Worm (Caenorhabditis elegans) whole organism, early embryonic: ENCODE data around the gene Y105C5B.1413.

Source experiments
- B0310.2 ChIP-seq: sonication (generic microtip); optimal IDR thresholded peaks from 2 replicates; lab custom pipeline; 2016; ENCODE audit warnings: mild to moderate bottlenecking, missing genetic modification characterization, missing compliant biosample characterization
- F13C5.2 ChIP-seq: sonication (generic microtip); optimal IDR thresholded peaks from 2 replicates; lab custom pipeline; 2017; ENCODE audit warnings: mild to moderate bottlenecking, missing genetic modification characterization, inconsistent platforms, missing compliant biosample characterization
- aly-1 ChIP-seq: sonication (generic microtip); optimal IDR thresholded peaks from 2 replicates; lab custom pipeline; 2016; ENCODE audit warnings: missing genetic modification characterization, missing compliant biosample characterization
- ama-1 ChIP-seq: fragments of 150-350 bp; optimal IDR thresholded peaks from 2 replicates; lab custom pipeline; 2014
- ceh-13 ChIP-seq: fragments of 200-800 bp; sonication (Bioruptor generic); optimal IDR thresholded peaks from 2 replicates; lab custom pipeline; 2018; ENCODE audit warnings: mild to moderate bottlenecking, missing genetic modification characterization, missing compliant biosample characterization
- ceh-36 ChIP-seq: sonication (generic microtip); optimal IDR thresholded peaks from 2 replicates; lab custom pipeline; 2016; ENCODE audit warnings: missing genetic modification characterization, inconsistent platforms, missing compliant biosample characterization
- ets-7 ChIP-seq: sonication (generic microtip); optimal IDR thresholded peaks from 2 replicates; lab custom pipeline; 2016; ENCODE audit warnings: missing genotype, missing genetic modification characterization, missing compliant biosample characterization
- flt-1 ChIP-seq: fragments of 200-800 bp; sonication (Bioruptor generic); IDR thresholded peaks from 2 replicates; pipeline ENCODE4 v1.3.6; 2022; ENCODE audit warnings: missing genetic modification characterization, missing compliant biosample characterization
- hmbx-1 ChIP-seq: sonication (generic microtip); optimal IDR thresholded peaks from 2 replicates; lab custom pipeline; 2016; ENCODE audit warnings: mild to moderate bottlenecking, missing genetic modification characterization, missing compliant biosample characterization
- hmg-4 ChIP-seq: fragments of 200-800 bp; sonication (Bioruptor generic); optimal IDR thresholded peaks from 2 replicates; lab custom pipeline; 2018; ENCODE audit warnings: mild to moderate bottlenecking, missing genetic modification characterization, missing compliant biosample characterization
- hnd-1 ChIP-seq: sonication (generic microtip); optimal IDR thresholded peaks from 2 replicates; lab custom pipeline; 2016; ENCODE audit warnings: missing genetic modification characterization, missing compliant biosample characterization
- pes-1 ChIP-seq: fragments of 200-800 bp; sonication (Bioruptor generic); IDR thresholded peaks from 2 replicates; pipeline ENCODE4 v1.3.6; 2022; ENCODE audit warnings: missing genetic modification reagents, missing genetic modification characterization, missing compliant biosample characterization
- scrt-1 ChIP-seq: fragments of 200-800 bp; sonication (Bioruptor generic); IDR thresholded peaks from 2 replicates; pipeline ENCODE4 v1.3.6; 2022; ENCODE audit warnings: missing genetic modification characterization, missing compliant biosample characterization
- sea-1 ChIP-seq: fragments of 200-800 bp; sonication (Bioruptor generic); conservative IDR thresholded peaks from 2 replicates; pipeline ENCODE4 v1.3.6; 2022; ENCODE audit warnings: missing genetic modification characterization, missing compliant biosample characterization
- tbx-11 ChIP-seq: fragments of 200-800 bp; sonication (Bioruptor generic); IDR thresholded peaks from 2 replicates; pipeline ENCODE4 v1.3.6; 2022; ENCODE audit warnings: missing genetic modification characterization, missing compliant biosample characterization
- tbx-37 ChIP-seq: fragments of 200-800 bp; sonication (Bioruptor generic); conservative IDR thresholded peaks from 2 replicates; pipeline ENCODE4 v1.3.6; 2022; ENCODE audit warnings: missing genetic modification reagents, missing genetic modification characterization, missing compliant biosample characterization
- tra-4 ChIP-seq: sonication (generic microtip); optimal IDR thresholded peaks from 2 replicates; lab custom pipeline; 2017; ENCODE audit warnings: missing genetic modification characterization, missing compliant biosample characterization

Gene Y105C5B.1413

DNA sequence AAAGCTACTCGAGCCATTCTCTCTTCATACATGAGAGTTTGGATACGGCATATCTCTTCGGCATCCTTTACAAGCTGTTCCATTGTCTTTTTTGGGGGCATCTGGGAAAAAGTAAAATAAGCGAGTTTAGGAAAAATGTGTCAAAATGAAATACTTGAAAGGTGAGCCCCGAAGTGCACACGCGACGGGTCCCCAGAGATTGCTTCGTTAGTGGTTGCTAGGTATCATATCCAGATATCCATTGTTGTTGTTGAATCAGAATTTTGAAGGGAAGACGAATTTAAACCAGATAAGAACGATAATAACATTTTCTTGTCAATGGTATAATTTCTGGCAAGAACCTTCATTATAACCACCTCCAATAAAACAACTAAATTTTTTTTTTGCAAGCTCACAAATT, 26.5 kb upstream of the Y105C5B.1413 start, which contains the start of gene H25K10.2:
H25K10.2 (minus strand) TSS at position 101 of the 400 bp plus-strand sequence.
- TF ChIP-seq flt-1 (no peak), sea-1 (GFP tag; lab: Robert Waterston, UW) (no peak), hmbx-1 (tag; lab: Kevin White, UChicago) (no peak), B0310.2 (no peak), hnd-1 (tag; lab: Kevin White, UChicago) (no peak), ceh-36 (tag; lab: Kevin White, UChicago) (no peak), scrt-1 (GFP tag; lab: Robert Waterston, UW) (no peak), F13C5.2 (tag; lab: Kevin White, UChicago) (no peak), tbx-37 (GFP tag; lab: Robert Waterston, UW) (no peak), pes-1 (no peak), hmg-4 (GFP tag; lab: Kevin White, UChicago) (no peak), tra-4 (tag; lab: Kevin White, UChicago) (no peak), ets-7 (tag; lab: Kevin White, UChicago) (no peak), tbx-11 (GFP tag; lab: Robert Waterston, UW) (no peak), ceh-13 (GFP tag; lab: Kevin White, UChicago) (no peak), aly-1 (tag; lab: Kevin White, UChicago) (no peak), ama-1 (lab: Kevin White, UChicago) (no peak)

DNA sequence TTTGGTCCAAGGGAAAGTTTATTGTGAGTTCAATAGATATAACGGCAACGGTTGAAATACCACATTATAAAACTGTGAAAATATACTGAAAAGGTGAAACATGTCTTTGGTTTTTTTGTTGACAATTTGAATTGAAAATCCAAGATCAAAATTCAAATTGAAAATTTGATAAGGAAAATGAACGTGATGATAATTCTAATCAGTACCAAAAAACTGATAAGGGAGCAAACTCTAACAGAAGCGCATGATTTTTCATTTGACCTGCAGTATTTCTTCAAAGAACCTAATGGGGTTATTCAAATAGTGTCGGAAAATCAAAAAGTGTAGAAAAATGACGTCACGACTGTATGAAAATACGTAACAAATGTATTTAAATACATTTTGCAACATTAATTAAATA, 19.0 kb upstream of the Y105C5B.1413 start:
- TF ChIP-seq F13C5.2 (tag; lab: Kevin White, UChicago) (no peak), B0310.2 (no peak)

DNA sequence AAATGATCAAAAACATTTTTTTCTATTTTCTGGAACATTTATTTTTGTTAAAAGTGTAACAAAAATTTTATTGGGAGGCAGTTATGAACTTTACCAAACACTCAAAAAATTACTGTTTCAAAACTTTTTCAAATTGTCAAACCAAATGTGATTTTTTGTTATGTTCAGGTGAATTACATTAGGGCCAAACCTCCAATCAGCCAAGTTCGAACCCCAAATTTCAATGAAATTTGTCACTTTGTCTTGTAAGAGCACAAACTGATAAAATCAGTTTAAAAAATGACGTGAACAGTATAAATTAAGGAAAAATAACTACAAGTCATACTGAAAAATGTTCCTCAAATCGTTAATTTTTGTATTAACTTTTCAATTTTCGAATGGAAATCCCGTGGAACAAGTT, 17.7 kb upstream of the Y105C5B.1413 start, which contains the start of gene H25K10.1:
H25K10.1 (plus strand) TSS at position 301 of the 400 bp plus-strand sequence.
- no peak for TF ChIP-seq ceh-13 (GFP tag; lab: Kevin White, UChicago)
- no peak for TF ChIP-seq pes-1
- TF ChIP-seq tra-4 (tag; lab: Kevin White, UChicago), result no peak
- TF ChIP-seq scrt-1 (GFP tag; lab: Robert Waterston, UW), result no peak
- TF ChIP-seq hmbx-1 (tag; lab: Kevin White, UChicago), result no peak
- TF ChIP-seq hnd-1 (tag; lab: Kevin White, UChicago), result no peak
- TF ChIP-seq tbx-37 (GFP tag; lab: Robert Waterston, UW), result no peak
- TF ChIP-seq F13C5.2 (tag; lab: Kevin White, UChicago), result no peak
- TF ChIP-seq aly-1 (tag; lab: Kevin White, UChicago), result no peak
- TF ChIP-seq ama-1 (lab: Kevin White, UChicago), result no peak

DNA sequence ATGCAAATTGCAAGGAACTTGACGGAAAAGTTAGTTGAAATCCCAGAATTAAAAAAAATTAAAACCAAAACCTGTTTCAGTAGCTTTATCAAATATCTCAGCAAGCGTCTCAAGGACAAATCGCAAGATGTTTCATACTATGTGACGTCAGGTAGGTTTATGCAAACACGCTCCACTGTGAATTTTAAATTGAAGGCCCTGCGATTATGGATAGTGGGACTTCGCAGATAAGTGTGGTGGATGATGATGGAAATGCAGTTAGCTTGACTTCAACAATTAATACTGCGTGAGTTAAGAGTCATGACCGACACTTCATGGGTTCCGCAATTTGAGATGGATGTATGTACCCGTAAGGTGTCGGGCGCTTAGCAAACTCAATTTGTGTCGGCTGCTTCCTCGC, 15.4 kb upstream of the Y105C5B.1413 start:
- TF ChIP-seq B0310.2, result no peak
- no peak for TF ChIP-seq scrt-1 (GFP tag; lab: Robert Waterston, UW)
- TF ChIP-seq ceh-36 (tag; lab: Kevin White, UChicago), result no peak
- TF ChIP-seq hmbx-1 (tag; lab: Kevin White, UChicago), result no peak
- TF ChIP-seq ceh-13 (GFP tag; lab: Kevin White, UChicago), result no peak
- no peak for TF ChIP-seq sea-1 (GFP tag; lab: Robert Waterston, UW)
- no peak for TF ChIP-seq tra-4 (tag; lab: Kevin White, UChicago)
- TF ChIP-seq aly-1 (tag; lab: Kevin White, UChicago), result no peak
- TF ChIP-seq hnd-1 (tag; lab: Kevin White, UChicago), result no peak
- no peak for TF ChIP-seq pes-1
- no peak for TF ChIP-seq ama-1 (lab: Kevin White, UChicago)
- no peak for TF ChIP-seq tbx-37 (GFP tag; lab: Robert Waterston, UW)
- no peak for TF ChIP-seq hmg-4 (GFP tag; lab: Kevin White, UChicago)
- no peak for TF ChIP-seq F13C5.2 (tag; lab: Kevin White, UChicago)
- TF ChIP-seq ets-7 (tag; lab: Kevin White, UChicago), result no peak
- TF ChIP-seq flt-1, result no peak
- no peak for TF ChIP-seq tbx-11 (GFP tag; lab: Robert Waterston, UW)

DNA sequence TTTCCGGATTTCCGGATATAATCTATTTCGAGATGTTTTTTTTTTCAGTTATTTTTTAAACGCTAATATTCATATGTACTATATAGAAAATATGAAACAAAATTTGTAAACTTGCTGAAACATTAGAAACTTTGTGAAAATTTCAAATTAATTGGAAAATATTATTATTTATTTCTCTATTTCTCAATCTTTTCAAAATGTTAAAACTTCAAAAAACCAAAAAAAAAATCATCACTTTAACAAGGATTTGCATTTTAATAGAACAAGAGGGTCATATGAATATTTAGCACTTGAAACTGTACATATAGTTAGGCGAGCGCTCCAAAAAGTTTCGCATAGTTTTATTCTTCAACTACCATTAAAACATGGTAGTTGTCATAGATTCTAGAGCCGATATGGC, 12.3 kb upstream of the Y105C5B.1413 start, which contains the start of gene Y7A9A.1:
Y7A9A.1 (plus strand) TSS at position 301 of the 400 bp plus-strand sequence.
- TF ChIP-seq pes-1, result no peak
- TF ChIP-seq tbx-37 (GFP tag; lab: Robert Waterston, UW), result no peak
- TF ChIP-seq ceh-36 (tag; lab: Kevin White, UChicago), result no peak
- TF ChIP-seq aly-1 (tag; lab: Kevin White, UChicago), result no peak
- TF ChIP-seq tbx-11 (GFP tag; lab: Robert Waterston, UW), result no peak
- no peak for TF ChIP-seq B0310.2
- TF ChIP-seq hmbx-1 (tag; lab: Kevin White, UChicago), result no peak
- no peak for TF ChIP-seq sea-1 (GFP tag; lab: Robert Waterston, UW)
- no peak for TF ChIP-seq flt-1
- TF ChIP-seq ets-7 (tag; lab: Kevin White, UChicago), result no peak
- TF ChIP-seq scrt-1 (GFP tag; lab: Robert Waterston, UW), result no peak
- TF ChIP-seq tra-4 (tag; lab: Kevin White, UChicago), result no peak
- TF ChIP-seq hmg-4 (GFP tag; lab: Kevin White, UChicago), result no peak
- TF ChIP-seq ama-1 (lab: Kevin White, UChicago), result no peak
- no peak for TF ChIP-seq F13C5.2 (tag; lab: Kevin White, UChicago)
- TF ChIP-seq hnd-1 (tag; lab: Kevin White, UChicago), result no peak
- TF ChIP-seq ceh-13 (GFP tag; lab: Kevin White, UChicago), result no peak

DNA sequence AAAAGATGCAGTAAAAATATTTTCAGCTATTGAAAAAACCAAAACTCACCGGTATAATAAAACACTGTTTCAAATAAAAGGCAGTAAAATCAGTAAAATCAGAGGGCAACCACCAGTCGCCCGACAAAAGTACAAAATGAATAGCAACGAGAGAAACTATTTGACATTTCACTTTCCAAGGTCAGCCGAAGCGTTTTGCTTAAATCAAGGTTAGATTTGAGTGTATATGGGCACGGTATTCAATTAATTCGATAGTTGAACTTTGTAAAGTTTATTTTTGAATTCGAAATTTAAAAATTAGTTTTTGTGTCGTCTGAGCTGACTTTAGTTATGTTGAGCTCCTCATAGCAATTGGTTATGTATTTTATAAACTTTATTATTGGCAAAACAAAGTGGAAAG, 8.3 kb upstream of the Y105C5B.1413 start:
- TF ChIP-seq sea-1 (GFP tag; lab: Robert Waterston, UW), result no peak
- TF ChIP-seq tra-4 (tag; lab: Kevin White, UChicago), result no peak
- no peak for TF ChIP-seq flt-1
- no peak for TF ChIP-seq hmbx-1 (tag; lab: Kevin White, UChicago)
- TF ChIP-seq aly-1 (tag; lab: Kevin White, UChicago), result no peak
- TF ChIP-seq ceh-13 (GFP tag; lab: Kevin White, UChicago), result no peak
- TF ChIP-seq ceh-36 (tag; lab: Kevin White, UChicago), result no peak
- no peak for TF ChIP-seq B0310.2
- TF ChIP-seq hnd-1 (tag; lab: Kevin White, UChicago), result no peak
- no peak for TF ChIP-seq pes-1
- TF ChIP-seq tbx-37 (GFP tag; lab: Robert Waterston, UW), result no peak
- TF ChIP-seq ama-1 (lab: Kevin White, UChicago), result no peak
- no peak for TF ChIP-seq ets-7 (tag; lab: Kevin White, UChicago)
- TF ChIP-seq tbx-11 (GFP tag; lab: Robert Waterston, UW), result no peak
- TF ChIP-seq F13C5.2 (tag; lab: Kevin White, UChicago), result no peak
